Worm (Caenorhabditis elegans): Measurements from ENCODE around the gene Y49F6A.12.

- TF ChIP-seq nhr-120 (GFP tag; IDR thresholded peaks at IDR 0.05) (no peak), T07F8.4 (tag; optimal IDR thresholded peaks at IDR 0.05) (no peak), unc-62 (GFP tag; optimal IDR thresholded peaks at IDR 0.05) (no peak), Y56A3A.18 (GFP tag; IDR thresholded peaks at IDR 0.05) (no peak), F10E7.11 (tag; optimal IDR thresholded peaks at IDR 0.05) (no peak), hmg-20 (GFP tag; IDR thresholded peaks at IDR 0.05) (no peak), B0261.1 (tag; optimal IDR thresholded peaks at IDR 0.05) (no peak), nfya-1 (tag; optimal IDR thresholded peaks at IDR 0.05; ENCODE audit: borderline replicate concordance, insufficient read depth) (no peak), nhr-80 (tag; optimal IDR thresholded peaks at IDR 0.05) (no peak), nhr-27 (tag; optimal IDR thresholded peaks at IDR 0.05) (no peak), rpc-1 (optimal IDR thresholded peaks at IDR 0.05) (no peak), rpc-1 (tag; optimal IDR thresholded peaks at IDR 0.05) (no peak), ama-1 (optimal IDR thresholded peaks at IDR 0.05) (no peak), ama-1 (GFP tag; optimal IDR thresholded peaks at IDR 0.05) (no peak), hrde-1 (tag; optimal IDR thresholded peaks at IDR 0.05; ENCODE audit: borderline replicate concordance) (no peak)
Observed at ce11 chrII:3639238-3639637, 43.8 kb downstream of the Y49F6A.12 start, which contains the start of gene fbxb-31.
